Worm (Caenorhabditis elegans) whole organism, L3 larva: ENCODE data around the gene T10D4.11.

Source experiments
- ama-1 ChIP-seq: fragments of 150-350 bp; optimal IDR thresholded peaks from 2 replicates; lab custom pipeline; 2018
- ceh-9 ChIP-seq: sonication (generic microtip); optimal IDR thresholded peaks from 2 replicates; lab custom pipeline; 2018; ENCODE audit warnings: missing biosample characterization, missing genetic modification characterization
- lin-39 ChIP-seq: fragments of 150-350 bp; optimal IDR thresholded peaks from 2 replicates; lab custom pipeline; 2018; ENCODE audit warnings: missing biosample characterization, missing genetic modification reagents, missing genetic modification characterization
- nhr-77 ChIP-seq: fragments of 150-350 bp; optimal IDR thresholded peaks from 2 replicates; lab custom pipeline; 2014; ENCODE audit warnings: missing biosample characterization, missing genetic modification characterization
- sea-2 ChIP-seq: fragments of 150-350 bp; sonication (generic microtip); optimal IDR thresholded peaks from 4 replicates; lab custom pipeline; 2014; ENCODE audit warnings: missing biosample characterization, missing genetic modification reagents, missing genetic modification characterization
- unc-39 ChIP-seq: sonication (generic microtip); optimal IDR thresholded peaks from 4 replicates; lab custom pipeline; 2017; ENCODE audit warnings: missing biosample characterization, missing genetic modification characterization

DNA sequence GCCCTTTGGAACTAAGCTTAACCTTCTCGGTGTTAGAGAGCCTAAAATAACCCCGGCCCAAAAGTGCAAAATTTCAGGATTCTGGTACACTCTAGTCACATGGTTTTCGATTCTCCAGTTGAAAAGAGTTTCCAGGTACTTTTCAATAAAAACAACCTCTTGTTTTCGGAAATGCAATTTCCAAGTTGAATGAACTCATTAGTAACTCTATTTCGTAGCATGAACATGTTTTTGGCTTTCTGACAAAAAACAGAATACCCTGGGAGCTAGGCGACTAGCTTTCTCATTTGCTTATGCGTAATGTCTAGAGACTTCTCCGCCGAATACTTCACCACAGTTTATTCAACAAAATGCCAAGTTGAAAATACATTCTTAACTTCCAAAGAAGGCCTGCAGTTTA lies 26.2 kb downstream of the T10D4.11 start, which contains the start of gene srh-71:
- TF ChIP-seq lin-39 (tag; lab: Kevin White, UChicago): no peak
- TF ChIP-seq ceh-9 (tag; lab: Kevin White, UChicago): no peak
- TF ChIP-seq nhr-77 (tag; lab: Kevin White, UChicago): no peak
- no peak for TF ChIP-seq sea-2 (GFP tag; lab: Kevin White, UChicago)
- TF ChIP-seq unc-39 (tag; lab: Kevin White, UChicago): no peak
- TF ChIP-seq ama-1 (lab: Kevin White, UChicago): no peak
